Worm (Caenorhabditis elegans) whole organism, late embryonic: Measurements from ENCODE around the gene sre-18.

Experiments used
- C08G9.2 ChIP-seq: sonication (generic microtip); optimal IDR thresholded peaks from 2 replicates; lab custom pipeline; 2016; ENCODE audit warnings: mild to moderate bottlenecking, missing genetic modification characterization, moderate library complexity, missing compliant biosample characterization
- F13H6.1 ChIP-seq: sonication (generic microtip); optimal IDR thresholded peaks from 2 replicates; lab custom pipeline; 2016; ENCODE audit warnings: missing genetic modification characterization, missing compliant biosample characterization
- Y22D7AL.16 ChIP-seq: sonication (generic microtip); optimal IDR thresholded peaks from 2 replicates; lab custom pipeline; 2016; ENCODE audit warnings: missing genetic modification characterization, missing compliant biosample characterization
- ama-1 ChIP-seq: fragments of 150-350 bp; optimal IDR thresholded peaks from 2 replicates; lab custom pipeline; 2014
- ceh-14 ChIP-seq: sonication (generic microtip); optimal IDR thresholded peaks from 2 replicates; lab custom pipeline; 2016; ENCODE audit warnings: missing genotype, missing genetic modification characterization, missing compliant biosample characterization
- ceh-22 ChIP-seq: sonication (generic microtip); optimal IDR thresholded peaks from 2 replicates; lab custom pipeline; 2017; ENCODE audit warnings: missing biosample characterization, missing genetic modification characterization
- ceh-24 ChIP-seq: sonication (generic microtip); optimal IDR thresholded peaks from 2 replicates; lab custom pipeline; 2016; ENCODE audit warnings: mild to moderate bottlenecking, missing genetic modification characterization, missing compliant biosample characterization
- ceh-31 ChIP-seq: sonication (generic microtip); optimal IDR thresholded peaks from 2 replicates; lab custom pipeline; 2016; ENCODE audit warnings: missing genetic modification characterization, missing compliant biosample characterization
- ceh-48 ChIP-seq: sonication (generic microtip); optimal IDR thresholded peaks from 2 replicates; lab custom pipeline; 2016; ENCODE audit warnings: missing genetic modification characterization, inconsistent platforms, missing compliant biosample characterization
- che-1 ChIP-seq: sonication (generic microtip); optimal IDR thresholded peaks from 2 replicates; lab custom pipeline; 2016; ENCODE audit warnings: mild to moderate bottlenecking, missing genetic modification characterization, missing compliant biosample characterization
- dmd-4 ChIP-seq: sonication (generic microtip); optimal IDR thresholded peaks from 2 replicates; lab custom pipeline; 2016; ENCODE audit warnings: borderline replicate concordance, missing genetic modification characterization, missing compliant biosample characterization
- elt-2 ChIP-seq: sonication (generic microtip); optimal IDR thresholded peaks from 2 replicates; lab custom pipeline; 2016; ENCODE audit warnings: missing genetic modification reagents, missing genetic modification characterization, missing compliant biosample characterization
- fax-1 ChIP-seq: sonication (generic microtip); optimal IDR thresholded peaks from 2 replicates; lab custom pipeline; 2016; ENCODE audit warnings: missing genotype, missing genetic modification characterization, missing compliant biosample characterization
- fkh-6 ChIP-seq: sonication (generic microtip); optimal IDR thresholded peaks from 2 replicates; lab custom pipeline; 2016; ENCODE audit warnings: missing genetic modification characterization, missing compliant biosample characterization
- hlh-30 ChIP-seq: sonication (generic microtip); optimal IDR thresholded peaks from 2 replicates; lab custom pipeline; 2017; ENCODE audit warnings: antibody characterized with exemption, missing genetic modification characterization, missing compliant biosample characterization; ENCODE audit not compliant: insufficient read depth
- hlh-6 ChIP-seq: sonication (generic microtip); optimal IDR thresholded peaks from 2 replicates; lab custom pipeline; 2016; ENCODE audit warnings: missing genotype, missing genetic modification characterization, missing compliant biosample characterization
- hlh-8 ChIP-seq: sonication (generic microtip); optimal IDR thresholded peaks from 2 replicates; lab custom pipeline; 2016; ENCODE audit warnings: missing genotype, missing genetic modification characterization, missing compliant biosample characterization
- lim-6 ChIP-seq: sonication (generic microtip); optimal IDR thresholded peaks from 2 replicates; lab custom pipeline; 2016; ENCODE audit warnings: missing genetic modification characterization, missing compliant biosample characterization
- lin-11 ChIP-seq: fragments of 200-800 bp; sonication (Bioruptor generic); optimal IDR thresholded peaks from 2 replicates; lab custom pipeline; 2018; ENCODE audit warnings: mild to moderate bottlenecking, missing genetic modification characterization, missing compliant biosample characterization
- nfya-1 ChIP-seq: sonication (generic microtip); optimal IDR thresholded peaks from 2 replicates; lab custom pipeline; 2017; ENCODE audit warnings: missing genetic modification characterization, mild to moderate bottlenecking, missing compliant biosample characterization, antibody characterized with exemption, moderate library complexity
- nhr-232 ChIP-seq: sonication (generic microtip); optimal IDR thresholded peaks from 2 replicates; lab custom pipeline; 2016; ENCODE audit warnings: missing genetic modification characterization, missing compliant biosample characterization
- npax-4 ChIP-seq: sonication (generic microtip); optimal IDR thresholded peaks from 2 replicates; lab custom pipeline; 2016; ENCODE audit warnings: missing genetic modification characterization, missing compliant biosample characterization
- pha-4 ChIP-seq: fragments of 150-350 bp; optimal IDR thresholded peaks from 2 replicates; lab custom pipeline; 2018; ENCODE audit warnings: missing biosample characterization, missing genetic modification reagents, missing genetic modification characterization
- pqm-1 ChIP-seq: sonication (generic microtip); optimal IDR thresholded peaks from 2 replicates; lab custom pipeline; 2016; ENCODE audit warnings: missing genetic modification characterization, missing compliant biosample characterization
- pros-1 ChIP-seq: fragments of 150-350 bp; optimal IDR thresholded peaks from 2 replicates; lab custom pipeline; 2014; ENCODE audit warnings: missing biosample characterization, missing genetic modification reagents, missing genetic modification characterization
- sox-2 ChIP-seq: fragments of 200-800 bp; sonication (Bioruptor generic); IDR thresholded peaks from 2 replicates; pipeline ENCODE4 v1.3.6; 2022; ENCODE audit warnings: missing genetic modification reagents, missing genetic modification characterization, missing compliant biosample characterization
- sox-4 ChIP-seq: sonication (generic microtip); optimal IDR thresholded peaks from 2 replicates; lab custom pipeline; 2017; ENCODE audit warnings: mild to moderate bottlenecking, missing genetic modification characterization, inconsistent platforms, missing compliant biosample characterization
- syd-9 ChIP-seq: sonication (generic microtip); optimal IDR thresholded peaks from 2 replicates; lab custom pipeline; 2016; ENCODE audit warnings: mild to moderate bottlenecking, missing genetic modification characterization, moderate library complexity, missing compliant biosample characterization
- tbx-2 ChIP-seq: sonication (generic microtip); optimal IDR thresholded peaks from 2 replicates; lab custom pipeline; 2016; ENCODE audit warnings: missing genetic modification characterization, missing compliant biosample characterization
- tbx-7 ChIP-seq: sonication (generic microtip); optimal IDR thresholded peaks from 2 replicates; lab custom pipeline; 2016; ENCODE audit warnings: missing genotype, missing genetic modification characterization, missing compliant biosample characterization
- ttx-3 ChIP-seq: sonication (generic microtip); optimal IDR thresholded peaks from 2 replicates; lab custom pipeline; 2016; ENCODE audit warnings: missing genetic modification reagents, missing genetic modification characterization, missing compliant biosample characterization
- unc-42 ChIP-seq: sonication (generic microtip); optimal IDR thresholded peaks from 2 replicates; lab custom pipeline; 2016; ENCODE audit warnings: missing genotype, missing genetic modification characterization, missing compliant biosample characterization
- unc-55 ChIP-seq: sonication (generic microtip); optimal IDR thresholded peaks from 2 replicates; lab custom pipeline; 2017; ENCODE audit warnings: missing biosample characterization, missing genetic modification reagents, missing genetic modification characterization
- zip-5 ChIP-seq: sonication (generic microtip); optimal IDR thresholded peaks from 2 replicates; lab custom pipeline; 2016; ENCODE audit warnings: missing genetic modification characterization, missing compliant biosample characterization

Gene sre-18

DNA sequence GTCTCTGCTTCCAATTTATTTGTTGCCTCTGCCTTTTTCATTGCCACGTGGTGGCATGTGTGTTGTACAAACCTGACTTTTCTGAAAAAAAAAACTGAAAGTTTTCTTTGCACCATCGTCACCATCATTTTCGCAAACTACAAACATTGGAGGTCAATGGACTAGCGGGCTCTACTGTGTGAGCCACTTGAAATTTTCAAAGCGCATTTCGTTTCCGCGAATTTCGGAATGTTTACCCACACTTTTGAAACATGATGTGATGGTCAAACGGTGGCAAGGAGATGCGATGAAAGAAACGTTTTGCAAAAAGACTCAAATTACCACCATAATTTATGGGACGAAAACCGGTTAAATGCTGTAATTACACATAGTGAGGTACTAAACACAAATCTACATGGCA is 21.7 kb downstream of the sre-18 start:
- TF ChIP-seq hlh-6 (tag; lab: Kevin White, UChicago), result no peak
- TF ChIP-seq nhr-232 (tag; lab: Kevin White, UChicago), result no peak
- TF ChIP-seq unc-55, result no peak
- no peak for TF ChIP-seq hlh-8
- no peak for TF ChIP-seq ceh-48 (tag; lab: Kevin White, UChicago)

DNA sequence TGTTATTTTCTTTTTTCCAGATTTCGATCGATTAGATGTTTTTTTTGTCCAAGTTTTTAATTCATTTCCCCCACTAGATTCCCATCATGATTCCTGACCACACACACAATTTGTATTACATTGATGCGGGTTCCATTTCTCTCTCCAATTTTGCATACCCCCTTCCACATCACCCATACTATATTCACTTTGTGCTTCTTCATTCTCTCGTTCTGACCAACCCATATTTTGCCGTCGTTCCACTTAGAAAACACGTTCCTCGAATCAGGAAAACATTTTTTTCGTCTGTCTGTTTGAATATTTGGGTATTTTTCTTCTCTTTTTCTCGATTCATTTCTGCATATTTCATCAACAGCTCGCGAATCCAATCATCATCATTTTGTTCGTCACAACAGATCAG is 22.1 kb downstream of the sre-18 start:
- TF ChIP-seq tbx-2, result no peak
- TF ChIP-seq dmd-4, result no peak
- TF ChIP-seq pqm-1, result no peak
- no peak for TF ChIP-seq lin-11 (tag; lab: Kevin White, UChicago)
- TF ChIP-seq ttx-3 (tag; lab: Kevin White, UChicago), result no peak
- no peak for TF ChIP-seq fax-1

DNA sequence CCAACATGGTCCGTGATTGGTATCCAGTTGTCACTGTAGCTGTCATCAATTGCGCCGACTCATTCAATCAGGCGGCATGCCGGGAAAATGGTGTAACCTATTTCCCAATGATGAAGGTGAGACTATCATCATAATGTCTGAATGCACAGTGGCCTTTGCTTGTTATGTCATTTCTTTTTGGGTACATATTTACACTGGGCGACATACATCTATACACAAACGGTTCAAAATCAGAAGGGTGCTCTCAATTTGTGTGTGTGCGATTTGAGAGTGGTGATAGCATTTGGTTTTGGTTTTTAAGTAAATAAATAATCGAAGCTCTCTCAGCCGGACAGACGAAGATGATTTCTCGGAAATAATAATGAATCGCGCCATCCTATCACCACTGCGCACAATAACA is 25.6 kb downstream of the sre-18 start:
- no peak for TF ChIP-seq nhr-232 (tag; lab: Kevin White, UChicago)
- no peak for TF ChIP-seq ttx-3 (tag; lab: Kevin White, UChicago)
- TF ChIP-seq F13H6.1 (tag; lab: Kevin White, UChicago), result no peak

DNA sequence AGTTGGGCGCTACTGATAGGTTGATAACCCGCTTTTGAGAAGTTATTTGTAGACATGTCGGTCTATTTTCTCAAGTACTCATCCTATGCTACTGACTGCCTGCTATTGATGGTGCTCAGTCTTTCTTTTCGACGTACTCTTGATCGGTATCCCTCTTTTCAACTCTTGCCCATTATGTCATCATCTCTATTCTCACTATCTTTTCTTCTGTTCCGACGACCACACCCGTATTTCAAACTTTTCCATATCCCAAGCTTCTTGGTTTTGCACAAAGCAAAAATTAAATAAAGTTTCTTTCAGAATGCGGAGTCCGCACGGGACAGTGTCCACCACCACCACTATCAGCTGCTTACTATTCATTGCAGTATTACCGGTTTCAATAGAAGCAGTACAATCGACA is 26.6 kb downstream of the sre-18 start, which contains the start of gene F35G2.1:
TSS of gene F35G2.1 (plus strand) at position 301 of the 400 bp plus-strand sequence.
- TF ChIP-seq sox-4 (no peak), sox-2 (GFP tag; lab: Robert Waterston, UW) (no peak)

DNA sequence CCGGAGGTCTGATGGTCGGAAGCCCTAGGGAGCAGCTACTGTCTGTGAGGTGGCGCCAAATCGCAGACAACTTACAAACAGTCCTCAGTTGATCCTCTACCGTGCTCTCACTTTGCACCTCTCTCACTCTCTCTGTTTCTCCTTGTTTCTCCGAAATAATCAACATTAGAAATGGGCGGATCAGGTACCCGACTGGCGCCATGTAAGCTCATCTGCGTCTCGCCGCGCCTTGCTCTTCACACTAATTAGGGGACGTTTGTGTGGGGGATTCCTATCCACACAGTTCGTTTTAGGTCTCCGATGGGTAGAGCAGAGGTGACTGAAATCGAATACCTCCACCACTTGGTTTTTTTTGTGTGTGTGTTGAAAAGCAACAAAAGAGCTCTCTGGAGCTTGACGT is 27.6 kb downstream of the sre-18 start:
- TF ChIP-seq zip-5 (tag; lab: Kevin White, UChicago) (no peak), nfya-1 (no peak), lim-6 (tag; lab: Kevin White, UChicago) (no peak), ceh-14 (tag; lab: Kevin White, UChicago) (no peak), Y22D7AL.16 (tag; lab: Kevin White, UChicago) (no peak), tbx-7 (no peak), hlh-30 (tag; lab: Kevin White, UChicago) (no peak)

DNA sequence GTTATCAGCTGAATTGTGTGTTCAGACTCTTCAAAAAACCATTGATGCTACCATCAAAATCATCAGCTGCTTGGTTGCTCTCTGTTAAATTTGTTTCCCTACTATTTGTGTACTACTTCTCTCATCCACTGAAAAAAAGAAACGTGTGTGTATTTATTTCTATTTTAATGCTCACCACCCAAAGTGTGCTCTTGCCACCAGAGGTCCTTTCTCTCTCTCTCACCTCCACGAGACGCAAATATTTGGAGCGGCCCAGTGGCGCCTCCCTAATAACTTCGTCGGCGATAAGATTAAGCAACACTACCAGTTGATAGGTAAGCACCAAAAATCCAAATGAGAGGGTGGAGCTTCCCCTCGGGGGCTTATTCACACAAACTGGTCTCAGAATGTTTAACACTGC is 28.8 kb downstream of the sre-18 start:
- peak; percentile 6 for TF ChIP-seq C08G9.2 (tag; lab: Kevin White, UChicago)
- no peak for TF ChIP-seq syd-9
- TF ChIP-seq ttx-3 (tag; lab: Kevin White, UChicago), result no peak

DNA sequence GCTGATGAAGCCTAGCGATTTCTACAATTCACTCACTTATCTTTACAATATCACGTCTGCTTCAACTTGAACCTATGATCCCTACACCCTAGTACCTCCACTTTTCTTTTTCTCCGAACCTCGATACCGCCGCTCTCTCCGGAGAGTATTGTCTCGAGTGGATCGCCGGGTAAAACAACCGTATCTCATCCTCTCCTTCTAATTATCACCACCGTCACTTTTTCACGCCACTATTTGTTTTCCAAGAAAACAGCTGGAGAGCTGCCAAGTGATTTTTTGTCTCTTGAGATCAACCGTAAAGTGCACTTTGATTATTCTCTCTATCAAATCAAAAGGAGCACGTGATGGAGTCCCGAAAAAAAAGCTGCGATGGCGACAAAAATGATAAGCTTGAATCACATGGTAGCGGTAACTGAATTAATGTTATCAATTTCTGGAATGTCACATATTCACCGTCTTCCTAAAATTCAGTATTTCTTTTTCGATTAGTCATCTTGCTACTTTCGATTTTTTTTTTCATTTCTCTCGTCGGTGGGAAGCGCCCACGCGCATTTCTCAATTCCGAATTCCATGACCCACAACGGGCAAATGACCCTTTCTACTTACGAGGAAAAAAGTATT is 29.9 kb downstream of the sre-18 start:
- TF ChIP-seq npax-4, result no peak
- TF ChIP-seq che-1 (tag; lab: Kevin White, UChicago), result no peak
- no peak for TF ChIP-seq elt-2 (tag; lab: Kevin White, UChicago)
- no peak for TF ChIP-seq pha-4 (tag; lab: Kevin White, UChicago)
- no peak for TF ChIP-seq ceh-31 (tag; lab: Kevin White, UChicago)
- TF ChIP-seq ceh-22, result no peak
- no peak for TF ChIP-seq nhr-232 (tag; lab: Kevin White, UChicago)
- TF ChIP-seq pros-1 (tag; lab: Kevin White, UChicago), result no peak
- no peak for TF ChIP-seq ceh-24 (tag; lab: Kevin White, UChicago)
- no peak for TF ChIP-seq unc-42
- TF ChIP-seq fkh-6 (tag; lab: Kevin White, UChicago), result no peak
- no peak for TF ChIP-seq ama-1
- TF ChIP-seq, all 69 proteins: peak for 0
